Fruit fly (Drosophila melanogaster): ENCODE data around the gene ppk31.
A peak's percentile ranks its signal among the peaks of the same experiment; 100 is the strongest.

The ppk31 gene

dm6 chr3R:27208724-27209343, 45.9 kb downstream of the ppk31 start (continued):
- TF ChIP-seq ac (GFP tag; optimal IDR thresholded peaks at IDR 0.05) (peak; percentile 15), vnd (GFP tag; IDR thresholded peaks at IDR 0.05; ENCODE audit: partially characterized antibody) (no peak), Fer2 (tag; optimal IDR thresholded peaks at IDR 0.05) (no peak), CG7357 (GFP tag; IDR thresholded peaks at IDR 0.05) (no peak), CG34224 (GFP tag; IDR thresholded peaks at IDR 0.05; ENCODE audit: partially characterized antibody) (no peak), CG7786 (GFP tag; optimal IDR thresholded peaks at IDR 0.05) (no peak), CG13624 (GFP tag; optimal IDR thresholded peaks at IDR 0.05) (no peak), pros (GFP tag; optimal IDR thresholded peaks at IDR 0.05) (no peak), CG43689 (GFP tag; IDR thresholded peaks at IDR 0.05) (peak; percentile 52; the same call in 1 of the 2 replicates), pita (GFP tag; optimal IDR thresholded peaks at IDR 0.05) (no peak), Hr78 (GFP tag; optimal IDR thresholded peaks at IDR 0.05) (no peak), btn (GFP tag; optimal IDR thresholded peaks at IDR 0.05) (peak; percentile 36), Deaf1 (tag; optimal IDR thresholded peaks at IDR 0.05) (no peak), al (GFP tag; IDR thresholded peaks at IDR 0.05) (peak; percentile 31; the same call in 1 of the 2 replicates), CG17802 (tag; optimal IDR thresholded peaks at IDR 0.05) (no peak), pan (optimal IDR thresholded peaks at IDR 0.05) (no peak), pan (GFP tag; optimal IDR thresholded peaks at IDR 0.05 in 1 of 2, IDR thresholded peaks at IDR 0.05 in 1 of 2) (peak in 1 of 2 experiments; percentile 60), CG1024 (GFP tag; IDR thresholded peaks at IDR 0.05) (peak; percentile 40; the same call in 1 of the 2 replicates), seq (GFP tag; IDR thresholded peaks at IDR 0.05) (peak; percentile 74; the same call in 1 of the 2 replicates), sc (optimal IDR thresholded peaks at IDR 0.05) (no peak), sc (GFP tag; optimal IDR thresholded peaks at IDR 0.05) (peak; percentile 26), z (GFP tag; IDR thresholded peaks at IDR 0.05) (no peak), CG16813 (GFP tag; IDR thresholded peaks at IDR 0.05; ENCODE audit: partially characterized antibody) (no peak), fd96Cb (tag; optimal IDR thresholded peaks at IDR 0.05) (peak; percentile 0), CG34422 (GFP tag; IDR thresholded peaks at IDR 0.05) (no peak), caup (GFP tag; optimal IDR thresholded peaks at IDR 0.05; ENCODE audit: severe bottlenecking) (peak; percentile 52), CG10543 (GFP tag; optimal IDR thresholded peaks at IDR 0.05) (peak; percentile 29), hth (optimal IDR thresholded peaks at IDR 0.05) (no peak), ro (GFP tag; IDR thresholded peaks at IDR 0.05) (no peak), CG18764 (GFP tag; optimal IDR thresholded peaks at IDR 0.05) (no peak), NC2α (GFP tag; optimal IDR thresholded peaks at IDR 0.05) (no peak), CG10431 (GFP tag; optimal IDR thresholded peaks at IDR 0.05) (peak; percentile 10), onecut (GFP tag; IDR thresholded peaks at IDR 0.05) (peak; percentile 59), Side (GFP tag; optimal IDR thresholded peaks at IDR 0.05) (peak; percentile 48), oc (tag; optimal IDR thresholded peaks at IDR 0.05) (no peak), ash1 (GFP tag; optimal IDR thresholded peaks at IDR 0.05) (no peak), CG9797 (GFP tag; optimal IDR thresholded peaks at IDR 0.05) (no peak), CG10462 (GFP tag; optimal IDR thresholded peaks at IDR 0.05) (peak; percentile 1), PHDP (tag; optimal IDR thresholded peaks at IDR 0.05) (peak; percentile 18), luna (GFP tag; optimal IDR thresholded peaks at IDR 0.05) (no peak), CG4730 (GFP tag; IDR thresholded peaks at IDR 0.05) (no peak), Six4 (GFP tag; optimal IDR thresholded peaks at IDR 0.05) (no peak), chn (GFP tag; optimal IDR thresholded peaks at IDR 0.05) (no peak), jigr1 (GFP tag; IDR thresholded peaks at IDR 0.05) (no peak), zen2 (GFP tag; IDR thresholded peaks at IDR 0.05; ENCODE audit: partially characterized antibody) (no peak), CG2120 (GFP tag; optimal IDR thresholded peaks at IDR 0.05) (no peak), gem (tag; optimal IDR thresholded peaks at IDR 0.05) (peak; percentile 57), CG2202 (tag; optimal IDR thresholded peaks at IDR 0.05) (peak; percentile 53), CG8281 (tag; optimal IDR thresholded peaks at IDR 0.05) (peak; percentile 22), unpg (GFP tag; optimal IDR thresholded peaks at IDR 0.05) (peak; percentile 4), CG4820 (GFP tag; optimal IDR thresholded peaks at IDR 0.05) (no peak)
